Fruit fly (Drosophila melanogaster): ENCODE measurements around the gene Ppm1.

The Ppm1 gene

DNA sequence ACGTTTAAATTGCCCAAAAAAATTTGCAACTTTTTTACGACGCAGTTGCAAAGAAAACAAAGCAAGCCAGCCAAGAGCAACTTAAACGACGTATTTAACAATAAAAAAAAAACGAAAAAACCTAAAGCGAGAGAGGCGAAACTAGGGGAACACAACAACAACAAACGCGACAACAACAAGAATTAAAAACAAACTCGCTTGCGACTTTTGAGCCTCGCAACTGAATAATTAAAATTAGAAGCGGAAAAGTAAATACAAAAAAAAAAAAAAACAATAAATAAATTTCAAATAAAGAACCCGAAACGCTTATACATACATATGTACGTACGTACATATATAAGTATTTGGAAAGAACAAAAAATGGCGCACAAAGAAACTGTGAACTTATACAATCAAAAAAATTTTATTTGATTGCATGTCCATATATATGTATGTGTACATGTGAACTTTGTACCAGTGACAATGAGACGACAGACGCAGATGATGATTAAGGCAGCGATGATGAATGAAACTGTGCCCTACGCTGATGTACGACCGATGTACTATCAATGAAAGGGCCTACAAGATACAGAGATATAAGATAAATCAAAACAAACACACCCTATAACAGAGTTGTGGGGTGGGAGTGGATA lies 47.6 kb downstream of the Ppm1 start (continued):
- TF ChIP-seq CG6163 (GFP tag; IDR thresholded peaks at IDR 0.05), result no peak
- TF ChIP-seq CG32006 (GFP tag; optimal IDR thresholded peaks at IDR 0.05), result no peak
- TF ChIP-seq CG3032 (tag; optimal IDR thresholded peaks at IDR 0.05), result no peak
- TF ChIP-seq fkh (GFP tag; optimal IDR thresholded peaks at IDR 0.05), result no peak
- peak; percentile 22 for TF ChIP-seq Eip78C (GFP tag)
- TF ChIP-seq CG8632 (GFP tag; optimal IDR thresholded peaks at IDR 0.05), result no peak
- no peak for TF ChIP-seq vri (GFP tag; optimal IDR thresholded peaks at IDR 0.05)
- TF ChIP-seq CG6854 (GFP tag; optimal IDR thresholded peaks at IDR 0.05), result peak; percentile 48

DNA sequence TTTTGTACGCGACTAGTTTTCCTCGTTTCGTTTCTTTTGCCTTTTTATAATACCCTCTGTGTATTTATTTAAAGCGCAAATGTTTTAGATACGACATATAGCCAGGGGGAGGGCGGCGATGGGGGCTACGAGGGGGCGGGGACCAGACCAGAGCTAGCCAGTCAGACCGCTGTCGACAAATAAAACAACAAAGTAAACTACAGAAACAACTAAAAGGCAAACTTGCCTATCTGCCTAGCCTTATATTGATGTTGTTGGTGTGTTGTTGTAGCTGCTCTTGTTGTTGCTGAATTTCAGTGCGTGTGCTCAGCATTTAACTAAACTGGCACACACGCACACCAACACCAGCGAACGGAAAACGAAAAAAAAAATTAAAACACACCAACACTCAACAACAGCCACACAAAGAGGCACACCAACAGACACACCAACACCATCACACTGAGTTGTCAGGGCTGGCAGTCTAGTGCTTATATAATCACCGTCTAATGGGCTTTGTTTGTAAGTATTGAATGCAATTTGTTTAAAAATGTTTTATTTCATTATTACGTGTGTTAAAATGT lies 48.3 kb downstream of the Ppm1 start:
- TF ChIP-seq CG11902 (GFP tag; optimal IDR thresholded peaks at IDR 0.05) (no peak), Eip78C (GFP tag) (no peak), Ets96B (tag; optimal IDR thresholded peaks at IDR 0.05) (no peak), fkh (GFP tag; optimal IDR thresholded peaks at IDR 0.05) (peak; percentile 94), salr (GFP tag; optimal IDR thresholded peaks at IDR 0.05) (no peak), Gug (GFP tag; IDR thresholded peaks at IDR 0.05) (no peak), CG32006 (GFP tag; optimal IDR thresholded peaks at IDR 0.05) (no peak), CG6854 (GFP tag; optimal IDR thresholded peaks at IDR 0.05) (no peak), CG31627 (GFP tag; optimal IDR thresholded peaks at IDR 0.05) (no peak), Lpt (GFP tag; optimal IDR thresholded peaks at IDR 0.05) (peak; percentile 29), CG11762 (GFP tag; optimal IDR thresholded peaks at IDR 0.05; ENCODE audit: insufficient read depth) (no peak), eg (GFP tag; IDR thresholded peaks at IDR 0.05) (peak; percentile 57; the same call in 1 of the 3 replicates), fd59A (GFP tag; optimal IDR thresholded peaks at IDR 0.05) (no peak), Ets21C (GFP tag; optimal IDR thresholded peaks at IDR 0.05) (no peak), dac (GFP tag; optimal IDR thresholded peaks at IDR 0.05) (no peak), CG11294 (GFP tag; IDR thresholded peaks at IDR 0.05) (no peak), achi (GFP tag; optimal IDR thresholded peaks at IDR 0.05) (no peak), Hr4 (GFP tag; optimal IDR thresholded peaks at IDR 0.05) (no peak), Sox14 (GFP tag; optimal IDR thresholded peaks at IDR 0.05) (peak; percentile 12), fd85E (GFP tag; optimal IDR thresholded peaks at IDR 0.05) (no peak), vri (GFP tag; optimal IDR thresholded peaks at IDR 0.05) (no peak), Sox15 (GFP tag; optimal IDR thresholded peaks at IDR 0.05) (no peak), Met (GFP tag; optimal IDR thresholded peaks at IDR 0.05) (no peak), Blimp-1 (GFP tag; optimal IDR thresholded peaks at IDR 0.05) (no peak), CG34406 (GFP tag; optimal IDR thresholded peaks at IDR 0.05) (no peak), CG9139 (GFP tag; optimal IDR thresholded peaks at IDR 0.05) (no peak), CG15336 (GFP tag; IDR thresholded peaks at IDR 0.05) (0 out of 2 replicates have a peak, but pooled peaks have one; percentile 21), CG8119 (GFP tag; IDR thresholded peaks at IDR 0.05) (no peak; the same call in 2 of the 3 replicates), dsx (GFP tag; optimal IDR thresholded peaks at IDR 0.05; ENCODE audit: poor library complexity, severe bottlenecking) (peak; percentile 23), CG1621 (tag; optimal IDR thresholded peaks at IDR 0.05) (no peak), spab (GFP tag; optimal IDR thresholded peaks at IDR 0.05) (no peak), lz (GFP tag; optimal IDR thresholded peaks at IDR 0.05) (no peak), CG8632 (GFP tag; optimal IDR thresholded peaks at IDR 0.05) (no peak), CG6276 (GFP tag; optimal IDR thresholded peaks at IDR 0.05) (no peak), Eip93F (GFP tag; optimal IDR thresholded peaks at IDR 0.05) (no peak), ss (GFP tag; optimal IDR thresholded peaks at IDR 0.05) (peak in 1 of 2 experiments; percentile 66)
